Fruit fly (Drosophila melanogaster) whole organism, pupa: Measurements from ENCODE around the gene CG17272.

Experiments
- CG10348 ChIP-seq: fragments of 200-800 bp; sonication (Bioruptor generic); IDR thresholded peaks from 2 replicates; pipeline ENCODE4 v1.3.6; 2022; ENCODE audit warnings: missing biosample characterization, missing genetic modification characterization
- CG12605 ChIP-seq: fragments of 200-800 bp; sonication (Bioruptor generic); IDR thresholded peaks from 2 replicates; pipeline ENCODE4 v1.3.6; 2022; ENCODE audit warnings: missing biosample characterization, missing genetic modification characterization
- CG13204 ChIP-seq: fragments of 200-800 bp; sonication (Bioruptor generic); optimal IDR thresholded peaks from 2 replicates; lab custom pipeline; 2018; ENCODE audit warnings: missing biosample characterization, mild to moderate bottlenecking, missing genetic modification characterization, moderate library complexity
- CG14655 ChIP-seq: fragments of 200-800 bp; sonication (Bioruptor generic); optimal IDR thresholded peaks from 3 replicates; lab custom pipeline; 2017; ENCODE audit warnings: mild to moderate bottlenecking, missing biosample characterization, missing genetic modification reagents, missing genetic modification characterization
- CG15710 ChIP-seq: fragments of 200-800 bp; sonication (Bioruptor generic); optimal IDR thresholded peaks from 2 replicates; lab custom pipeline; 2018; ENCODE audit warnings: missing biosample characterization, mild to moderate bottlenecking, missing genetic modification characterization, moderate library complexity
- CG17806 ChIP-seq: fragments of 200-800 bp; sonication (Bioruptor generic); optimal IDR thresholded peaks from 2 replicates; lab custom pipeline; 2018; ENCODE audit warnings: missing biosample characterization, mild to moderate bottlenecking, missing genetic modification characterization, moderate library complexity
- CG32121 ChIP-seq: fragments of 200-800 bp; sonication (Bioruptor generic); IDR thresholded peaks from 2 replicates; pipeline ENCODE4 v1.3.6; 2022; ENCODE audit warnings: missing biosample characterization, missing genetic modification characterization
- CG34367 ChIP-seq: fragments of 200-800 bp; sonication (Bioruptor generic); optimal IDR thresholded peaks from 2 replicates; lab custom pipeline; 2018; ENCODE audit warnings: missing biosample characterization, mild to moderate bottlenecking, missing genetic modification characterization
- CG4496 ChIP-seq: fragments of 200-800 bp; sonication (Bioruptor generic); IDR thresholded peaks from 3 replicates; pipeline ENCODE4 v1.3.6; 2022; ENCODE audit warnings: missing biosample characterization, missing genetic modification characterization
- CG8159 ChIP-seq: fragments of 200-800 bp; sonication (Bioruptor generic); optimal IDR thresholded peaks from 3 replicates; lab custom pipeline; 2018; ENCODE audit warnings: missing biosample characterization, mild to moderate bottlenecking, missing genetic modification characterization, moderate library complexity
- CG8301 ChIP-seq: fragments of 200-800 bp; sonication (Bioruptor generic); optimal IDR thresholded peaks from 2 replicates; lab custom pipeline; 2018; ENCODE audit warnings: missing biosample characterization, mild to moderate bottlenecking, missing genetic modification characterization
- CG9948 ChIP-seq: fragments of 200-800 bp; sonication (Bioruptor generic); optimal IDR thresholded peaks from 2 replicates; lab custom pipeline; 2018; ENCODE audit warnings: missing biosample characterization, mild to moderate bottlenecking, missing genetic modification characterization, moderate library complexity
- D1 ChIP-seq: fragments of 200-800 bp; sonication (Bioruptor generic); optimal IDR thresholded peaks from 2 replicates; lab custom pipeline; 2018; ENCODE audit warnings: missing biosample characterization, mild to moderate bottlenecking, missing genetic modification characterization, moderate library complexity
- EcR ChIP-seq: fragments of 200-800 bp; sonication (Bioruptor generic); optimal IDR thresholded peaks from 3 replicates; lab custom pipeline; 2019; ENCODE audit warnings: missing biosample characterization, missing genetic modification characterization, mild to moderate bottlenecking, moderate library complexity, missing genetic modification reagents
- Ets98B ChIP-seq: fragments of 200-800 bp; sonication (Bioruptor generic); IDR thresholded peaks from 2 replicates; pipeline ENCODE4 v1.3.6; 2022; ENCODE audit warnings: missing biosample characterization, missing genetic modification characterization
- Pif1A ChIP-seq: fragments of 200-800 bp; sonication (Bioruptor generic); optimal IDR thresholded peaks from 3 replicates; lab custom pipeline; 2016; ENCODE audit warnings: missing biosample characterization, missing genetic modification characterization
- Pif1B ChIP-seq: fragments of 200-800 bp; sonication (Bioruptor generic); optimal IDR thresholded peaks from 3 replicates; lab custom pipeline; 2016; ENCODE audit warnings: missing biosample characterization, missing genetic modification characterization
- Snoo ChIP-seq: fragments of 200-800 bp; sonication (Bioruptor generic); optimal IDR thresholded peaks from 3 replicates; lab custom pipeline; 2017; ENCODE audit warnings: missing biosample characterization, mild to moderate bottlenecking, missing genetic modification characterization, inconsistent platforms
- fd96Ca ChIP-seq: fragments of 200-800 bp; sonication (Bioruptor generic); IDR thresholded peaks from 3 replicates; pipeline ENCODE4 v1.3.6; 2022; ENCODE audit warnings: missing biosample characterization, missing genetic modification characterization
- gl ChIP-seq: fragments of 200-800 bp; sonication (Bioruptor generic); optimal IDR thresholded peaks from 2 replicates; lab custom pipeline; 2018; ENCODE audit warnings: missing biosample characterization, mild to moderate bottlenecking, missing genetic modification characterization
- rn ChIP-seq: fragments of 200-800 bp; sonication (Bioruptor generic); IDR thresholded peaks from 2 replicates; pipeline ENCODE4 v1.3.6; 2022; ENCODE audit warnings: missing biosample characterization, missing genetic modification characterization

The CG17272 gene

dm6 chr3R:20830153-20830695 lies 6.2 kb upstream of the CG17272 start, which contains the start of gene Adss:
Gene Adss (minus strand): TSS chr3R:20830580.
- TF ChIP-seq Snoo (tag; lab: Kevin White, UChicago) (no peak), CG12605 (GFP tag; lab: Robert Waterston, UW) (peak; percentile 30; the same call in 1 of the 2 replicates), CG4496 (GFP tag; lab: Robert Waterston, UW) (peak; percentile 57; the same call in 2 of the 3 replicates), EcR (no peak), fd96Ca (GFP tag; lab: Robert Waterston, UW) (peak; percentile 36; the same call in 1 of the 3 replicates)

dm6 chr3R:20829416-20830131 lies 5.5 kb upstream of the CG17272 start:
- TF ChIP-seq CG4496 (GFP tag; lab: Robert Waterston, UW) (peak; percentile 65), CG15710 (no peak), CG10348 (no peak), CG8159 (tag; lab: Kevin White, UChicago) (no peak), CG12605 (GFP tag; lab: Robert Waterston, UW) (no peak), CG34367 (tag; lab: Kevin White, UChicago) (no peak), CG32121 (GFP tag; lab: Robert Waterston, UW) (0 out of 2 replicates have a peak, but pooled peaks have one; percentile 30), CG17806 (tag; lab: Kevin White, UChicago) (no peak), gl (tag; lab: Kevin White, UChicago) (no peak), CG13204 (GFP tag; lab: Kevin White, UChicago) (peak; percentile 78), D1 (no peak), CG8301 (tag; lab: Kevin White, UChicago) (no peak), Snoo (tag; lab: Kevin White, UChicago) (peak; percentile 8), CG9948 (tag; lab: Kevin White, UChicago) (no peak), Pif1B (GFP tag; lab: Kevin White, UChicago) (no peak), Ets98B (GFP tag; lab: Robert Waterston, UW) (peak; percentile 67), CG14655 (GFP tag; lab: Kevin White, UChicago) (no peak), rn (GFP tag; lab: Robert Waterston, UW) (no peak), EcR (peak; percentile 45), fd96Ca (GFP tag; lab: Robert Waterston, UW) (peak; percentile 72; the same call in 2 of the 3 replicates), Pif1A (GFP tag; lab: Kevin White, UChicago) (no peak)

- TF ChIP-seq CG32121 (GFP tag; lab: Robert Waterston, UW) = no peak
- TF ChIP-seq rn (GFP tag; lab: Robert Waterston, UW) = no peak
- no peak for TF ChIP-seq gl (tag; lab: Kevin White, UChicago)
- TF ChIP-seq EcR = peak; percentile 96
- TF ChIP-seq Ets98B (GFP tag; lab: Robert Waterston, UW) = no peak
- no peak; the same call in 2 of the 3 replicates for TF ChIP-seq CG4496 (GFP tag; lab: Robert Waterston, UW)
- no peak for TF ChIP-seq CG9948 (tag; lab: Kevin White, UChicago)
- TF ChIP-seq CG12605 (GFP tag; lab: Robert Waterston, UW) = 0 out of 2 replicates have a peak, but pooled peaks have one; percentile 25
- TF ChIP-seq fd96Ca (GFP tag; lab: Robert Waterston, UW) = no peak
- no peak for TF ChIP-seq CG8159 (tag; lab: Kevin White, UChicago)
- TF ChIP-seq Pif1A (GFP tag; lab: Kevin White, UChicago) = no peak
- TF ChIP-seq D1 = no peak
- no peak for TF ChIP-seq CG10348
- TF ChIP-seq CG13204 (GFP tag; lab: Kevin White, UChicago) = peak; percentile 81
- no peak for TF ChIP-seq Snoo (tag; lab: Kevin White, UChicago)
- no peak for TF ChIP-seq Pif1B (GFP tag; lab: Kevin White, UChicago)
- TF ChIP-seq CG17806 (tag; lab: Kevin White, UChicago) = no peak
- TF ChIP-seq CG8301 (tag; lab: Kevin White, UChicago) = no peak
- TF ChIP-seq CG34367 (tag; lab: Kevin White, UChicago) = no peak
- no peak for TF ChIP-seq CG15710
Measured at dm6 chr3R:20828520-20829415, 4.7 kb upstream of the CG17272 start.

- TF ChIP-seq fd96Ca (GFP tag; lab: Robert Waterston, UW) (no peak), CG9948 (tag; lab: Kevin White, UChicago) (no peak), CG14655 (GFP tag; lab: Kevin White, UChicago) (no peak), CG12605 (GFP tag; lab: Robert Waterston, UW) (no peak), CG32121 (GFP tag; lab: Robert Waterston, UW) (no peak), Ets98B (GFP tag; lab: Robert Waterston, UW) (no peak), gl (tag; lab: Kevin White, UChicago) (no peak), CG17806 (tag; lab: Kevin White, UChicago) (no peak), CG15710 (no peak), rn (GFP tag; lab: Robert Waterston, UW) (no peak), CG8301 (tag; lab: Kevin White, UChicago) (no peak), D1 (no peak), Snoo (tag; lab: Kevin White, UChicago) (no peak), CG34367 (tag; lab: Kevin White, UChicago) (no peak), Pif1A (GFP tag; lab: Kevin White, UChicago) (no peak), EcR (no peak), Pif1B (GFP tag; lab: Kevin White, UChicago) (no peak), CG10348 (no peak), CG13204 (GFP tag; lab: Kevin White, UChicago) (no peak), CG4496 (GFP tag; lab: Robert Waterston, UW) (no peak)
Measured at dm6 chr3R:20826929-20827328, 2.9 kb upstream of the CG17272 start.
